Fruit fly (Drosophila melanogaster) Kc167 (cell line): ENCODE data around the gene CG7201.

Experiments used
- Myc ChIP-seq: fragments of >200 bp; optimal IDR thresholded peaks from 2 replicates; lab custom pipeline; 2017; ENCODE audit warnings: missing external identifiers
- Sin3A ChIP-seq: fragments of >200 bp; optimal IDR thresholded peaks from 2 replicates; lab custom pipeline; 2018; ENCODE audit warnings: missing external identifiers
- h ChIP-seq: fragments of >200 bp; optimal IDR thresholded peaks from 3 replicates; lab custom pipeline; 2018; ENCODE audit warnings: missing external identifiers
- insv ChIP-seq: fragments of >200 bp; optimal IDR thresholded peaks from 3 replicates; lab custom pipeline; 2018; ENCODE audit warnings: missing external identifiers
- psq ChIP-seq: fragments of >200 bp; optimal IDR thresholded peaks from 2 replicates; lab custom pipeline; 2017; ENCODE audit warnings: missing external identifiers
- ttk ChIP-seq: sonication (Bioruptor generic); optimal IDR thresholded peaks from 2 replicates; lab custom pipeline; 2017; ENCODE audit warnings: missing external identifiers

CG7201 gene

dm6 chr3L:8320105-8320813 lies 25.1 kb upstream of the CG7201 start, which contains the start of gene CG13670:
Gene CG13670 (plus strand): TSS chr3L:8320763.
- TF ChIP-seq psq (lab: Kevin White, UChicago) = no peak

dm6 chr3L:8318916-8319506 lies 23.9 kb upstream of the CG7201 start, which contains the start of gene CG43059:
Gene CG43059 (minus strand): TSS chr3L:8318966.
- TF ChIP-seq insv (lab: Kevin White, UChicago) = no peak
- no peak for TF ChIP-seq ttk (lab: Kevin White, UChicago)
- TF ChIP-seq h = no peak
- TF ChIP-seq Myc (lab: Kevin White, UChicago) = no peak
- TF ChIP-seq Sin3A (lab: Kevin White, UChicago) = no peak
- TF ChIP-seq psq (lab: Kevin White, UChicago) = no peak

- TF ChIP-seq Sin3A (lab: Kevin White, UChicago) (no peak), ttk (lab: Kevin White, UChicago) (no peak), h (no peak), psq (lab: Kevin White, UChicago) (no peak), insv (lab: Kevin White, UChicago) (no peak), Myc (lab: Kevin White, UChicago) (no peak)
These were observed 20.2 kb upstream of the CG7201 start, which contains the start of gene Cpsf6 for dm6 chr3L:8315141-8315816. Gene Cpsf6 (minus strand): TSS chr3L:8315502.

- TF ChIP-seq Myc (lab: Kevin White, UChicago) (no peak), ttk (lab: Kevin White, UChicago) (no peak), insv (lab: Kevin White, UChicago) (no peak), h (no peak), Sin3A (lab: Kevin White, UChicago) (no peak), psq (lab: Kevin White, UChicago) (no peak)
These were observed 19.6 kb upstream of the CG7201 start for dm6 chr3L:8314788-8315140.

dm6 chr3L:8312290-8312689 lies 17.2 kb upstream of the CG7201 start:
- TF ChIP-seq Sin3A (lab: Kevin White, UChicago) (no peak), insv (lab: Kevin White, UChicago) (no peak), Myc (lab: Kevin White, UChicago) (no peak), h (no peak), ttk (lab: Kevin White, UChicago) (no peak), psq (lab: Kevin White, UChicago) (no peak)

- TF ChIP-seq Sin3A (lab: Kevin White, UChicago) (no peak), psq (lab: Kevin White, UChicago) (no peak), Myc (lab: Kevin White, UChicago) (no peak), ttk (lab: Kevin White, UChicago) (no peak), h (no peak), insv (lab: Kevin White, UChicago) (no peak)
These were observed 13.8 kb upstream of the CG7201 start, which contains the start of gene BI-1 for dm6 chr3L:8308891-8309352. Gene BI-1 (minus strand): TSS chr3L:8308941.

dm6 chr3L:8306880-8307279 lies 11.8 kb upstream of the CG7201 start, which contains the start of gene Gr66a:
Gene Gr66a (minus strand): TSS chr3L:8306980.
- TF ChIP-seq psq (lab: Kevin White, UChicago) (no peak), h (no peak), ttk (lab: Kevin White, UChicago) (no peak), insv (lab: Kevin White, UChicago) (no peak), Myc (lab: Kevin White, UChicago) (no peak), Sin3A (lab: Kevin White, UChicago) (no peak)

dm6 chr3L:8303912-8304311 lies 8.8 kb upstream of the CG7201 start, which contains the start of the genes CG7194 and Sbp2:
Gene CG7194 (minus strand): TSS chr3L:8304059.
Gene Sbp2 (plus strand): TSS chr3L:8304157.
- TF ChIP-seq Sin3A (lab: Kevin White, UChicago) = no peak
- no peak for TF ChIP-seq psq (lab: Kevin White, UChicago)

- TF ChIP-seq Sin3A (lab: Kevin White, UChicago) = no peak
- TF ChIP-seq h = no peak
- TF ChIP-seq psq (lab: Kevin White, UChicago) = no peak
- TF ChIP-seq Myc (lab: Kevin White, UChicago) = no peak
- no peak for TF ChIP-seq insv (lab: Kevin White, UChicago)
- no peak for TF ChIP-seq ttk (lab: Kevin White, UChicago)
These were observed 4.3 kb upstream of the CG7201 start, which contains the start of the genes Arl5 and CG13671 for dm6 chr3L:8299224-8300130. Gene Arl5 (minus strand): TSS chr3L:8299839. Gene CG13671 (plus strand): TSS chr3L:8300064.

dm6 chr3L:8297488-8297887 lies 2.4 kb upstream of the CG7201 start:
- TF ChIP-seq h (no peak), psq (lab: Kevin White, UChicago) (no peak), insv (lab: Kevin White, UChicago) (no peak), Sin3A (lab: Kevin White, UChicago) (no peak), ttk (lab: Kevin White, UChicago) (no peak), Myc (lab: Kevin White, UChicago) (no peak)
